Fruit fly (Drosophila melanogaster) whole organism, prepupa: ENCODE measurements around the gene MCTS1.

Experiments
- Blimp-1 ChIP-seq: fragments of 200-800 bp; sonication (Bioruptor generic); optimal IDR thresholded peaks from 3 replicates; lab custom pipeline; 2017; ENCODE audit warnings: missing biosample characterization, missing genetic modification characterization, mild to moderate bottlenecking, moderate library complexity, missing genetic modification reagents
- CG11294 ChIP-seq: fragments of 200-800 bp; sonication (Bioruptor generic); IDR thresholded peaks from 2 replicates; pipeline ENCODE4 v1.3.6; 2022; ENCODE audit warnings: missing biosample characterization, missing genetic modification characterization
- CG11762 ChIP-seq: fragments of 200-800 bp; sonication (Bioruptor generic); optimal IDR thresholded peaks from 3 replicates; lab custom pipeline; 2016; ENCODE audit warnings: missing biosample characterization, missing genetic modification characterization; ENCODE audit not compliant: insufficient read depth
- CG11902 ChIP-seq: fragments of 200-800 bp; sonication (Bioruptor generic); optimal IDR thresholded peaks from 3 replicates; lab custom pipeline; 2016; ENCODE audit warnings: missing biosample characterization, missing genetic modification characterization
- CG15336 ChIP-seq: fragments of 200-800 bp; sonication (Bioruptor generic); IDR thresholded peaks from 2 replicates; pipeline ENCODE4 v1.3.6; 2022; ENCODE audit warnings: missing biosample characterization, missing genetic modification characterization
- CG1621 ChIP-seq: fragments of 200-800 bp; sonication (Bioruptor generic); optimal IDR thresholded peaks from 3 replicates; lab custom pipeline; 2018; ENCODE audit warnings: missing biosample characterization, mild to moderate bottlenecking, missing genetic modification characterization
- CG16779 ChIP-seq: fragments of 200-800 bp; sonication (Bioruptor generic); optimal IDR thresholded peaks from 3 replicates; lab custom pipeline; 2017; ENCODE audit warnings: missing biosample characterization, mild to moderate bottlenecking, missing genetic modification characterization
- CG3032 ChIP-seq: fragments of 200-800 bp; optimal IDR thresholded peaks from 2 replicates; lab custom pipeline; 2019; ENCODE audit warnings: missing biosample characterization, mild to moderate bottlenecking, missing genetic modification characterization, moderate library complexity
- CG31627 ChIP-seq: fragments of 200-800 bp; sonication (Bioruptor generic); optimal IDR thresholded peaks from 3 replicates; lab custom pipeline; 2016; ENCODE audit warnings: missing biosample characterization, missing genetic modification characterization
- CG34406 ChIP-seq: fragments of 200-800 bp; sonication (Bioruptor generic); optimal IDR thresholded peaks from 3 replicates; lab custom pipeline; 2016; ENCODE audit warnings: missing biosample characterization, missing genetic modification characterization
- CG4318 ChIP-seq: fragments of 200-800 bp; sonication (Bioruptor generic); optimal IDR thresholded peaks from 3 replicates; lab custom pipeline; 2017; ENCODE audit warnings: missing biosample characterization, mild to moderate bottlenecking, missing genetic modification characterization
- CG6163 ChIP-seq: fragments of 200-800 bp; sonication (Bioruptor generic); IDR thresholded peaks from 3 replicates; pipeline ENCODE4 v1.3.6; 2022; ENCODE audit warnings: missing biosample characterization, missing genetic modification characterization
- CG6276 ChIP-seq: fragments of 200-800 bp; sonication (Bioruptor generic); optimal IDR thresholded peaks from 2 replicates; lab custom pipeline; 2017; ENCODE audit warnings: missing biosample characterization, mild to moderate bottlenecking, missing genetic modification characterization
- CG6792 ChIP-seq: fragments of 200-800 bp; sonication (Bioruptor generic); optimal IDR thresholded peaks from 3 replicates; lab custom pipeline; 2016; ENCODE audit warnings: missing biosample characterization, missing genetic modification characterization
- CG6808 ChIP-seq: fragments of 200-800 bp; sonication (Bioruptor generic); optimal IDR thresholded peaks from 3 replicates; lab custom pipeline; 2017; ENCODE audit warnings: missing biosample characterization, missing genetic modification characterization, mild to moderate bottlenecking, moderate library complexity, missing genetic modification reagents
- CG6854 ChIP-seq: fragments of 200-800 bp; sonication (Bioruptor generic); optimal IDR thresholded peaks from 2 replicates; lab custom pipeline; 2017; ENCODE audit warnings: missing biosample characterization, mild to moderate bottlenecking, missing genetic modification characterization
- CG7368 ChIP-seq: fragments of 200-800 bp; sonication (Bioruptor generic); optimal IDR thresholded peaks from 3 replicates; lab custom pipeline; 2016; ENCODE audit warnings: missing biosample characterization, missing genetic modification characterization
- CG8119 ChIP-seq: fragments of 200-800 bp; sonication (Bioruptor generic); IDR thresholded peaks from 3 replicates; pipeline ENCODE4 v1.3.6; 2022; ENCODE audit warnings: missing biosample characterization, missing genetic modification characterization
- CG8319 ChIP-seq: fragments of 200-800 bp; sonication (Bioruptor generic); optimal IDR thresholded peaks from 3 replicates; lab custom pipeline; 2016; ENCODE audit warnings: missing biosample characterization, missing genetic modification characterization
- CG8632 ChIP-seq: fragments of 200-800 bp; sonication (Bioruptor generic); optimal IDR thresholded peaks from 3 replicates; lab custom pipeline; 2016; ENCODE audit warnings: missing biosample characterization, missing genetic modification characterization
- CG9139 ChIP-seq: fragments of 200-800 bp; sonication (Bioruptor generic); optimal IDR thresholded peaks from 3 replicates; lab custom pipeline; 2017; ENCODE audit warnings: missing biosample characterization, mild to moderate bottlenecking, missing genetic modification characterization
- Eip75B ChIP-seq: fragments of 200-800 bp; sonication (Bioruptor generic); optimal IDR thresholded peaks from 3 replicates; lab custom pipeline; 2016; ENCODE audit warnings: missing biosample characterization, missing genetic modification characterization
- Eip78C ChIP-seq: fragments of 200-800 bp; sonication (Bioruptor generic); peaks from one replicate; lab custom pipeline; 2016; ENCODE audit warnings: missing biosample characterization, missing genetic modification characterization
- Eip93F ChIP-seq: fragments of 200-800 bp; sonication (Bioruptor generic); optimal IDR thresholded peaks from 2 replicates; lab custom pipeline; 2016; ENCODE audit warnings: missing biosample characterization, mild to moderate bottlenecking, missing genetic modification characterization
- Ets21C ChIP-seq: fragments of 200-800 bp; sonication (Bioruptor generic); optimal IDR thresholded peaks from 3 replicates; lab custom pipeline; 2016; ENCODE audit warnings: missing biosample characterization, missing genetic modification characterization
- Ets96B ChIP-seq: fragments of 200-800 bp; optimal IDR thresholded peaks from 2 replicates; lab custom pipeline; 2019; ENCODE audit warnings: missing biosample characterization, mild to moderate bottlenecking, missing genetic modification characterization, moderate library complexity
- Gug ChIP-seq: fragments of 200-800 bp; sonication (Bioruptor generic); IDR thresholded peaks from 2 replicates; pipeline ENCODE4 v1.3.6; 2022; ENCODE audit warnings: missing biosample characterization, missing genetic modification characterization
- Hr38 ChIP-seq: sonication (Bioruptor generic); optimal IDR thresholded peaks from 2 replicates; lab custom pipeline; 2016; ENCODE audit warnings: missing biosample characterization, missing genetic modification characterization
- Hr39 ChIP-seq: fragments of 200-800 bp; sonication (Bioruptor generic); optimal IDR thresholded peaks from 2 replicates; lab custom pipeline; 2016; ENCODE audit warnings: missing biosample characterization, missing genetic modification characterization
- Hr4 ChIP-seq: fragments of 200-800 bp; sonication (Bioruptor generic); optimal IDR thresholded peaks from 3 replicates; lab custom pipeline; 2016; ENCODE audit warnings: missing biosample characterization, missing genetic modification characterization
- Met ChIP-seq: fragments of 200-800 bp; sonication (Bioruptor generic); optimal IDR thresholded peaks from 3 replicates; lab custom pipeline; 2016; ENCODE audit warnings: missing biosample characterization, missing genetic modification characterization
- OdsH ChIP-seq: fragments of 200-800 bp; sonication (Bioruptor generic); optimal IDR thresholded peaks from 3 replicates; lab custom pipeline; 2016; ENCODE audit warnings: missing biosample characterization, missing genetic modification characterization
- Sox102F ChIP-seq: fragments of 200-800 bp; sonication (Bioruptor generic); optimal IDR thresholded peaks from 2 replicates; lab custom pipeline; 2016; ENCODE audit warnings: missing biosample characterization, mild to moderate bottlenecking, missing genetic modification characterization
- Sox14 ChIP-seq: fragments of 200-800 bp; sonication (Bioruptor generic); optimal IDR thresholded peaks from 3 replicates; lab custom pipeline; 2016; ENCODE audit warnings: missing biosample characterization, missing genetic modification characterization
- Sox15 ChIP-seq: fragments of 200-800 bp; sonication (Bioruptor generic); optimal IDR thresholded peaks from 3 replicates; lab custom pipeline; 2016; ENCODE audit warnings: missing biosample characterization, missing genetic modification characterization
- acj6 ChIP-seq: fragments of 200-800 bp; sonication (Bioruptor generic); optimal IDR thresholded peaks from 3 replicates; lab custom pipeline; 2016; ENCODE audit warnings: missing biosample characterization, missing genetic modification characterization
- dsx ChIP-seq: fragments of 200-800 bp; optimal IDR thresholded peaks from 3 replicates; lab custom pipeline; 2019; ENCODE audit warnings: missing biosample characterization, mild to moderate bottlenecking, missing genetic modification characterization, moderate library complexity; ENCODE audit not compliant: poor library complexity, severe bottlenecking
- eg ChIP-seq: fragments of 200-800 bp; sonication (Bioruptor generic); IDR thresholded peaks from 3 replicates; pipeline ENCODE4 v1.3.6; 2022; ENCODE audit warnings: missing biosample characterization, missing genetic modification characterization
- esn ChIP-seq: fragments of 200-800 bp; sonication (Bioruptor generic); optimal IDR thresholded peaks from 2 replicates; lab custom pipeline; 2016; ENCODE audit warnings: missing biosample characterization, mild to moderate bottlenecking, missing genetic modification characterization, moderate library complexity
- fd59A ChIP-seq: fragments of 200-800 bp; sonication (Bioruptor generic); optimal IDR thresholded peaks from 2 replicates; lab custom pipeline; 2017; ENCODE audit warnings: missing biosample characterization, mild to moderate bottlenecking, missing genetic modification characterization, missing genetic modification reagents
- fd85E ChIP-seq: fragments of 200-800 bp; sonication (Bioruptor generic); optimal IDR thresholded peaks from 3 replicates; lab custom pipeline; 2016; ENCODE audit warnings: missing biosample characterization, missing genetic modification characterization
- fkh ChIP-seq: fragments of 200-800 bp; sonication (Bioruptor generic); optimal IDR thresholded peaks from 3 replicates; lab custom pipeline; 2017; ENCODE audit warnings: missing biosample characterization, mild to moderate bottlenecking, missing genetic modification characterization, moderate library complexity
- lz ChIP-seq: fragments of 200-800 bp; sonication (Bioruptor generic); optimal IDR thresholded peaks from 3 replicates; lab custom pipeline; 2016; ENCODE audit warnings: missing biosample characterization, missing genetic modification characterization
- pdm3 ChIP-seq: fragments of 200-800 bp; sonication (Bioruptor generic); optimal IDR thresholded peaks from 3 replicates; lab custom pipeline; 2016; ENCODE audit warnings: missing biosample characterization, missing genetic modification characterization
- salr ChIP-seq, 2 experiments: fragments of 200-800 bp; sonication (Bioruptor generic); optimal IDR thresholded peaks; 3 replicates each; lab custom pipeline; 2016 to 2018; ENCODE audit warnings: missing biosample characterization in 2 of 2, missing genetic modification characterization in 2 of 2, mild to moderate bottlenecking in 1 of 2
- spab ChIP-seq: fragments of 200-800 bp; sonication (Bioruptor generic); optimal IDR thresholded peaks from 2 replicates; lab custom pipeline; 2017; ENCODE audit warnings: missing biosample characterization, mild to moderate bottlenecking, missing genetic modification characterization, missing genetic modification reagents
- ss ChIP-seq, 2 experiments: fragments of 200-800 bp; sonication (Bioruptor generic); optimal IDR thresholded peaks; 2 replicates in 1 of 2; 3 replicates in 1 of 2; lab custom pipeline; 2017 to 2018; ENCODE audit warnings: mild to moderate bottlenecking in 2 of 2, missing biosample characterization in 2 of 2, missing genetic modification characterization in 2 of 2, moderate library complexity in 1 of 2
- svp ChIP-seq: fragments of 200-800 bp; sonication (Bioruptor generic); peaks from one replicate; lab custom pipeline; 2016; ENCODE audit warnings: missing biosample characterization, missing genetic modification characterization
- topi ChIP-seq: fragments of 200-800 bp; sonication (Bioruptor generic); optimal IDR thresholded peaks from 3 replicates; lab custom pipeline; 2016; ENCODE audit warnings: missing biosample characterization, missing genetic modification characterization
- vri ChIP-seq: fragments of 200-800 bp; sonication (Bioruptor generic); optimal IDR thresholded peaks from 3 replicates; lab custom pipeline; 2016; ENCODE audit warnings: missing biosample characterization, mild to moderate bottlenecking, missing genetic modification characterization

Gene MCTS1

dm6 chrX:6021414-6021813 is 16.3 kb upstream of the MCTS1 start (continued):
- TF ChIP-seq lz (GFP tag; lab: Kevin White, UChicago): peak; percentile 47

dm6 chrX:6022090-6022489 is 15.6 kb upstream of the MCTS1 start:
- peak; percentile 67 for TF ChIP-seq esn (GFP tag; lab: Kevin White, UChicago)
- peak; percentile 62 for TF ChIP-seq CG6792
- TF ChIP-seq CG6854 (GFP tag; lab: Kevin White, UChicago): no peak
- peak; percentile 63 for TF ChIP-seq CG6163
- TF ChIP-seq CG31627 (GFP tag; lab: Kevin White, UChicago): peak; percentile 63
- no peak for TF ChIP-seq Eip93F (GFP tag; lab: Kevin White, UChicago)
- TF ChIP-seq Hr39 (GFP tag; lab: Kevin White, UChicago): peak; percentile 66
- peak; percentile 43 for TF ChIP-seq fd59A (GFP tag; lab: Kevin White, UChicago)
- TF ChIP-seq ss (GFP tag; optimal IDR thresholded peaks at IDR 0.05; lab: Kevin White, UChicago): peak; percentile 55 to 90
- peak; percentile 62 for TF ChIP-seq CG6808 (GFP tag; lab: Kevin White, UChicago)
- TF ChIP-seq Ets96B (tag; lab: Kevin White, UChicago): peak; percentile 49
- peak; percentile 60 for TF ChIP-seq CG34406 (GFP tag; lab: Kevin White, UChicago)
- TF ChIP-seq OdsH (GFP tag; lab: Kevin White, UChicago): peak; percentile 58
- TF ChIP-seq CG6276 (GFP tag; lab: Kevin White, UChicago): no peak
- peak; percentile 43 for TF ChIP-seq CG1621 (tag; lab: Kevin White, UChicago)
- peak; percentile 21 to 34 for TF ChIP-seq salr (GFP tag; optimal IDR thresholded peaks at IDR 0.05; lab: Kevin White, UChicago)
- peak; percentile 62 for TF ChIP-seq CG3032 (tag; lab: Kevin White, UChicago)
- TF ChIP-seq Hr38 (GFP tag; lab: Kevin White, UChicago): no peak
- TF ChIP-seq vri: peak; percentile 33
- peak; percentile 61; the same call in 2 of the 3 replicates for TF ChIP-seq CG8119 (GFP tag; lab: Robert Waterston, UW)
- TF ChIP-seq Eip78C (GFP tag; lab: Kevin White, UChicago): peak; percentile 90
- TF ChIP-seq Gug (GFP tag; lab: Robert Waterston, UW): 0 out of 2 replicates have a peak, but pooled peaks have one; percentile 10
- TF ChIP-seq CG8319 (GFP tag; lab: Kevin White, UChicago): peak; percentile 10
- peak; percentile 60 for TF ChIP-seq pdm3 (GFP tag; lab: Kevin White, UChicago)
- peak; percentile 41 for TF ChIP-seq dsx (GFP tag; lab: Kevin White, UChicago)
- TF ChIP-seq Blimp-1 (GFP tag; lab: Kevin White, UChicago): peak; percentile 6
- TF ChIP-seq CG15336: peak; percentile 50
- TF ChIP-seq eg (GFP tag; lab: Robert Waterston, UW): 0 out of 3 replicates have a peak, but pooled peaks have one; percentile 27
- peak; percentile 22 for TF ChIP-seq CG7368
- TF ChIP-seq CG11902 (GFP tag; lab: Kevin White, UChicago): peak; percentile 31
- peak; percentile 59 for TF ChIP-seq Eip75B (GFP tag; lab: Kevin White, UChicago)
- peak; percentile 34 for TF ChIP-seq Hr4 (GFP tag; lab: Kevin White, UChicago)
- no peak for TF ChIP-seq fkh
- peak; percentile 56 for TF ChIP-seq CG8632
- TF ChIP-seq CG9139 (GFP tag; lab: Kevin White, UChicago): no peak
- peak; percentile 3 for TF ChIP-seq CG11762 (GFP tag; lab: Kevin White, UChicago)
- TF ChIP-seq fd85E (GFP tag; lab: Kevin White, UChicago): no peak
- no peak for TF ChIP-seq CG11294
- TF ChIP-seq Sox102F (GFP tag; lab: Kevin White, UChicago): peak; percentile 65
- TF ChIP-seq topi (GFP tag; lab: Kevin White, UChicago): peak; percentile 67
- peak; percentile 63 for TF ChIP-seq Sox14 (GFP tag; lab: Kevin White, UChicago)
- no peak for TF ChIP-seq CG4318
- peak; percentile 41 for TF ChIP-seq spab
- peak; percentile 37 for TF ChIP-seq acj6 (GFP tag; lab: Kevin White, UChicago)
- TF ChIP-seq svp (GFP tag; lab: Kevin White, UChicago): peak; percentile 90
- peak; percentile 78 for TF ChIP-seq Met (GFP tag; lab: Kevin White, UChicago)
- TF ChIP-seq CG16779 (tag; lab: Kevin White, UChicago): no peak
- peak; percentile 57 for TF ChIP-seq Ets21C (GFP tag; lab: Kevin White, UChicago)
- TF ChIP-seq Sox15 (GFP tag; lab: Kevin White, UChicago): peak; percentile 18
